Worm (Caenorhabditis elegans) whole organism, L3 larva: ENCODE results near the gene sru-35.

Experiments
- R02D3.7 ChIP-seq: fragments of 150-350 bp; optimal IDR thresholded peaks from 2 replicates; lab custom pipeline; 2014; ENCODE audit warnings: missing biosample characterization, missing genetic modification characterization
- ZK546.5 ChIP-seq: sonication (generic microtip); optimal IDR thresholded peaks from 2 replicates; lab custom pipeline; 2017; ENCODE audit warnings: missing biosample characterization, missing genetic modification characterization
- aly-2 ChIP-seq: fragments of 150-350 bp; optimal IDR thresholded peaks from 2 replicates; lab custom pipeline; 2014; ENCODE audit warnings: missing biosample characterization, missing genetic modification characterization
- ama-1 ChIP-seq: fragments of 150-350 bp; optimal IDR thresholded peaks from 2 replicates; lab custom pipeline; 2018
- ceh-16 ChIP-seq: sonication (generic microtip); optimal IDR thresholded peaks from 2 replicates; lab custom pipeline; 2017; ENCODE audit warnings: missing biosample characterization, missing genetic modification characterization
- ceh-28 ChIP-seq: fragments of 150-350 bp; optimal IDR thresholded peaks from 2 replicates; lab custom pipeline; 2014; ENCODE audit warnings: missing biosample characterization, missing genetic modification reagents, missing genetic modification characterization
- daf-12 ChIP-seq: fragments of 150-350 bp; optimal IDR thresholded peaks from 2 replicates; lab custom pipeline; 2014; ENCODE audit warnings: missing biosample characterization, missing genetic modification reagents, missing genetic modification characterization
- egl-27 ChIP-seq: sonication (generic microtip); optimal IDR thresholded peaks from 4 replicates; lab custom pipeline; 2017; ENCODE audit warnings: missing biosample characterization, missing genetic modification reagents, missing genetic modification characterization
- egl-5 ChIP-seq: fragments of 150-350 bp; optimal IDR thresholded peaks from 2 replicates; lab custom pipeline; 2017; ENCODE audit warnings: missing biosample characterization, missing genetic modification reagents, missing genetic modification characterization, inconsistent platforms
- elt-1 ChIP-seq: fragments of 150-350 bp; optimal IDR thresholded peaks from 2 replicates; lab custom pipeline; 2014; ENCODE audit warnings: missing biosample characterization, missing genetic modification characterization
- elt-2 ChIP-seq: sonication (generic microtip); optimal IDR thresholded peaks from 2 replicates; lab custom pipeline; 2016; ENCODE audit warnings: missing genetic modification reagents, mild to moderate bottlenecking, missing genetic modification characterization, missing compliant biosample characterization
- elt-3 ChIP-seq, 3 experiments: fragments of 150-350 bp in 1 of 3; sonication (generic microtip) in 2 of 3; optimal IDR thresholded peaks; 2 replicates in 2 of 3; 4 replicates in 1 of 3; lab custom pipeline; 2014 to 2017; ENCODE audit warnings: missing biosample characterization in 3 of 3, missing genetic modification characterization in 3 of 3
- eor-1 ChIP-seq, 2 experiments: fragments of 150-350 bp; optimal IDR thresholded peaks; 2 replicates each; lab custom pipeline; 2014 to 2018; ENCODE audit warnings: missing biosample characterization in 2 of 2, missing genetic modification characterization in 2 of 2
- fkh-10 ChIP-seq: sonication (generic microtip); optimal IDR thresholded peaks from 2 replicates; lab custom pipeline; 2017; ENCODE audit warnings: missing biosample characterization, missing genetic modification reagents, missing genetic modification characterization
- fkh-2 ChIP-seq: fragments of 150-350 bp; optimal IDR thresholded peaks from 2 replicates; lab custom pipeline; 2014; ENCODE audit warnings: missing biosample characterization, missing genetic modification reagents, missing genetic modification characterization
- hmg-11 ChIP-seq: sonication (generic microtip); optimal IDR thresholded peaks from 2 replicates; lab custom pipeline; 2016; ENCODE audit warnings: missing genetic modification characterization, missing compliant biosample characterization
- jun-1 ChIP-seq: fragments of 150-350 bp; optimal IDR thresholded peaks from 2 replicates; lab custom pipeline; 2014; ENCODE audit warnings: missing biosample characterization, missing genetic modification reagents, missing genetic modification characterization
- lin-15B ChIP-seq: fragments of 150-350 bp; optimal IDR thresholded peaks from 2 replicates; lab custom pipeline; 2014; ENCODE audit warnings: missing biosample characterization, missing genetic modification characterization
- lin-39 ChIP-seq: fragments of 150-350 bp; optimal IDR thresholded peaks from 2 replicates; lab custom pipeline; 2018; ENCODE audit warnings: missing biosample characterization, missing genetic modification reagents, missing genetic modification characterization
- lsy-12 ChIP-seq: sonication (generic microtip); optimal IDR thresholded peaks from 2 replicates; lab custom pipeline; 2016; ENCODE audit warnings: mild to moderate bottlenecking, missing genetic modification characterization, missing compliant biosample characterization
- mdl-1 ChIP-seq: fragments of 150-350 bp; optimal IDR thresholded peaks from 2 replicates; lab custom pipeline; 2014; ENCODE audit warnings: missing biosample characterization, missing genetic modification characterization
- mml-1 ChIP-seq: fragments of 150-350 bp; sonication (generic microtip); optimal IDR thresholded peaks from 3 replicates; lab custom pipeline; 2014; ENCODE audit warnings: missing biosample characterization, missing genetic modification characterization
- nfya-1 ChIP-seq: sonication (generic microtip); optimal IDR thresholded peaks from 2 replicates; lab custom pipeline; 2017; ENCODE audit warnings: missing genetic modification characterization, mild to moderate bottlenecking, missing compliant biosample characterization, antibody characterized with exemption, moderate library complexity; ENCODE audit not compliant: insufficient read depth
- nhr-12 ChIP-seq: fragments of 150-350 bp; optimal IDR thresholded peaks from 2 replicates; lab custom pipeline; 2014; ENCODE audit warnings: missing biosample characterization, missing genetic modification characterization
- nhr-25 ChIP-seq: sonication (generic microtip); optimal IDR thresholded peaks from 2 replicates; lab custom pipeline; 2017; ENCODE audit warnings: missing biosample characterization, missing genetic modification characterization
- nhr-28 ChIP-seq: fragments of 150-350 bp; optimal IDR thresholded peaks from 2 replicates; lab custom pipeline; 2014; ENCODE audit warnings: missing biosample characterization, missing genetic modification characterization
- nhr-43 ChIP-seq: sonication (generic microtip); optimal IDR thresholded peaks from 2 replicates; lab custom pipeline; 2016; ENCODE audit warnings: mild to moderate bottlenecking, missing genetic modification characterization, missing compliant biosample characterization; ENCODE audit not compliant: poor library complexity, severe bottlenecking
- nhr-77 ChIP-seq: fragments of 150-350 bp; optimal IDR thresholded peaks from 2 replicates; lab custom pipeline; 2014; ENCODE audit warnings: missing biosample characterization, missing genetic modification characterization
- pha-4 ChIP-seq: fragments of 150-350 bp; optimal IDR thresholded peaks from 2 replicates; lab custom pipeline; 2014; ENCODE audit warnings: missing biosample characterization, missing genetic modification reagents, missing genetic modification characterization
- pqm-1 ChIP-seq: fragments of 150-350 bp; optimal IDR thresholded peaks from 2 replicates; lab custom pipeline; 2017; ENCODE audit warnings: missing biosample characterization, missing genetic modification characterization, inconsistent platforms
- sea-2 ChIP-seq: fragments of 150-350 bp; sonication (generic microtip); optimal IDR thresholded peaks from 4 replicates; lab custom pipeline; 2014; ENCODE audit warnings: missing biosample characterization, missing genetic modification reagents, missing genetic modification characterization
- skn-1 ChIP-seq: fragments of 150-350 bp; optimal IDR thresholded peaks from 2 replicates; lab custom pipeline; 2014; ENCODE audit warnings: missing biosample characterization, missing genetic modification characterization
- snpc-4 ChIP-seq: fragments of 150-350 bp; optimal IDR thresholded peaks from 2 replicates; lab custom pipeline; 2014; ENCODE audit warnings: missing biosample characterization, missing genetic modification characterization
- tbx-2 ChIP-seq: sonication (generic microtip); optimal IDR thresholded peaks from 2 replicates; lab custom pipeline; 2016; ENCODE audit warnings: mild to moderate bottlenecking, missing genetic modification characterization, missing compliant biosample characterization
- ztf-11 ChIP-seq: fragments of 150-350 bp; optimal IDR thresholded peaks from 2 replicates; lab custom pipeline; 2014; ENCODE audit warnings: missing biosample characterization, missing genetic modification characterization

Gene sru-35

DNA sequence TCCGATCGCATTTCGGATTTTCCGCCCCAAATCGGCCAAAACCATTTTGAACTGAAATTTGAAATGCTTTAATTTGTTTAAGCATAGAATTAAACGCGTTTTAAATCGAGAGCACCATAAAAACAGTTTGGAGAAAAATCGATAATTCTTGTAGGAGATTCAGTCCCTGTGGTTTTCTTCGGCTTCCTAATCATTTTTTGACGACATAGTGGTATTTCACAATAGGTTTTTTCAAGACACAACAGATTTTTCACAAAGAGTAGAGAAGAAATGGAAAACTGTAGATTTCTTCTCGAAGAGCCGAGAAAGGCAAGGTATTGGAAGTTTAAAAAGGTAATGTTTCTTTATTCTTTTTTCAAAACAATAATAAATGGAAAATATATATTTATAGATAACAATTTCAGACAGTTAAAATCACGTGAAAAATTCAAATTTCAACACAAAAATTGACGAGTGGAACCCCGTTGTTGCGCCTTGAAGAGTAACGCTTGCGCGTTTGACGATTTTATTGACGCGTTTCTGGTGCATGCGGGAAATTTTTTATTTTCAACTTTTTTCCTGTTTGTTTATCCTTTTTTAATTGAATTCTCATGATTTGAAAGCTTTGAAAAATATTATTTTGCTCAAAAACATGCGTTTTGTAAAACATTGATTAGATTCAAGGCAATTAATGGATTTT lies 46.3 kb downstream of the sru-35 start, which contains the start of gene F21D5.7:
Gene F21D5.7 (minus strand): TSS at position 51 of the 679 bp plus-strand sequence.
- peak; percentile 32 for TF ChIP-seq jun-1 (tag; lab: Kevin White, UChicago)
- TF ChIP-seq nfya-1 (tag; lab: Kevin White, UChicago), result peak; percentile 84
- peak; percentile 73 for TF ChIP-seq elt-2 (tag; lab: Kevin White, UChicago)
- no peak for TF ChIP-seq mml-1 (tag; lab: Kevin White, UChicago)
- peak; percentile 9 for TF ChIP-seq egl-27 (tag; lab: Kevin White, UChicago)
- TF ChIP-seq pqm-1 (tag; lab: Kevin White, UChicago), result peak; percentile 59
- peak; percentile 56 for TF ChIP-seq lsy-12 (tag; lab: Kevin White, UChicago)
- TF ChIP-seq ceh-28 (tag; lab: Kevin White, UChicago), result peak; percentile 2
- peak; percentile 10 for TF ChIP-seq skn-1 (tag; lab: Kevin White, UChicago)
- peak; percentile 77 for TF ChIP-seq snpc-4 (tag; lab: Kevin White, UChicago)
- TF ChIP-seq nhr-25, result peak; percentile 37
- TF ChIP-seq mdl-1 (tag; lab: Kevin White, UChicago), result no peak
- no peak for TF ChIP-seq tbx-2 (tag; lab: Kevin White, UChicago)
- peak; percentile 34 for TF ChIP-seq lin-39 (tag; lab: Kevin White, UChicago)
- peak; percentile 45 for TF ChIP-seq nhr-43 (tag; lab: Kevin White, UChicago)
- no peak for TF ChIP-seq sea-2 (GFP tag; lab: Kevin White, UChicago)
- TF ChIP-seq egl-5 (tag; lab: Kevin White, UChicago), result peak; percentile 49
- no peak for TF ChIP-seq nhr-28 (tag; lab: Kevin White, UChicago)
- TF ChIP-seq hmg-11 (tag; lab: Kevin White, UChicago), result peak; percentile 73
- TF ChIP-seq R02D3.7 (tag; lab: Kevin White, UChicago), result peak; percentile 23
- TF ChIP-seq lin-15B (tag; lab: Kevin White, UChicago), result peak; percentile 74
- peak; percentile 90 for TF ChIP-seq pha-4 (tag; lab: Kevin White, UChicago)

DNA sequence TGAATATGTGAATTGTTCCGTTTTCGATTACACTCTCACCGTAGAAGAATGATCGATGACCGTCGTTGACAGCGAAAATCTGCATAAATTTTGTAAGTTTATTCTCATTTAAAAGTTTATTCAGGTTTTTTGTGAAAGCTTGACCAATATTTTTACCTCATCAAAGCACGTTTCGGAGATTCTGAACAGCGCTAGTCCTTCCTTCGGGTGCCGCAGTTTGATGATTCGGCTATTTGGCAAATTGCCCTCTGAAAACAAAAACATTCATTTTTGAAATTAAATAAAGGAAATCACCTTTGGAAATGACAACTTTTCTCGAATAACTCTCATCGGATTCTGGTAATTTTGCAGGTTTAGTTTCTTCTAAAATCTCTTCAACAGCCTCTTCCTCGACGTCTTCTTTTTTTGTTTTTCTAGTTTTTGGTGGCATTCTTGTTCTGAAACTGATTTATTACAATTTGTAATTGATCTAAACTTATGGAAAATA lies 49.0 kb downstream of the sru-35 start, which contains the start of gene F21D5.6:
Gene F21D5.6 (minus strand): TSS at position 437 of the 487 bp plus-strand sequence.
- TF ChIP-seq ceh-16 (tag; lab: Kevin White, UChicago) (no peak), mdl-1 (tag; lab: Kevin White, UChicago) (no peak), ama-1 (lab: Kevin White, UChicago) (peak; percentile 0), fkh-10 (GFP tag; lab: Kevin White, UChicago) (no peak), nhr-43 (tag; lab: Kevin White, UChicago) (peak; percentile 25)

- TF ChIP-seq lin-15B (tag; lab: Kevin White, UChicago), result no peak
- TF ChIP-seq ZK546.5 (tag; lab: Kevin White, UChicago), result no peak
- no peak for TF ChIP-seq ceh-16 (tag; lab: Kevin White, UChicago)
- no peak for TF ChIP-seq eor-1 (tag; optimal IDR thresholded peaks at IDR 0.05; lab: Kevin White, UChicago)
- TF ChIP-seq pqm-1 (tag; lab: Kevin White, UChicago), result no peak
- no peak for TF ChIP-seq nhr-28 (tag; lab: Kevin White, UChicago)
- TF ChIP-seq fkh-2 (tag; lab: Kevin White, UChicago), result no peak
Measured at ce11 chrIV:8739926-8740325, 50.1 kb downstream of the sru-35 start, which contains the start of gene mrps-33. TSS of gene mrps-33 (minus strand) at chrIV:8740026.

ce11 chrIV:8739294-8739693 lies 50.8 kb downstream of the sru-35 start, which contains the start of gene F21D5.5:
TSS of gene F21D5.5 (minus strand) at chrIV:8739394.
- TF ChIP-seq nhr-12 (tag; lab: Kevin White, UChicago), result no peak
- TF ChIP-seq lin-15B (tag; lab: Kevin White, UChicago), result no peak
- TF ChIP-seq daf-12 (tag; lab: Kevin White, UChicago), result no peak
- no peak for TF ChIP-seq lsy-12 (tag; lab: Kevin White, UChicago)
- TF ChIP-seq jun-1 (tag; lab: Kevin White, UChicago), result no peak
- TF ChIP-seq skn-1 (tag; lab: Kevin White, UChicago), result no peak
- no peak for TF ChIP-seq aly-2
- no peak for TF ChIP-seq elt-1 (tag; lab: Kevin White, UChicago)
- TF ChIP-seq hmg-11 (tag; lab: Kevin White, UChicago), result no peak
- TF ChIP-seq fkh-2 (tag; lab: Kevin White, UChicago), result no peak
- TF ChIP-seq elt-3 (tag; optimal IDR thresholded peaks at IDR 0.05; lab: Kevin White, UChicago), result no peak
- no peak for TF ChIP-seq ztf-11
- no peak for TF ChIP-seq snpc-4 (tag; lab: Kevin White, UChicago)
- TF ChIP-seq nhr-43 (tag; lab: Kevin White, UChicago), result no peak
- no peak for TF ChIP-seq ceh-16 (tag; lab: Kevin White, UChicago)
- TF ChIP-seq nhr-77, result no peak
